Worm (Caenorhabditis elegans) whole organism, young adult: ENCODE data around the gene R12B2.6.

Experiments
- B0035.1 ChIP-seq: sonication (generic microtip); optimal IDR thresholded peaks from 2 replicates; lab custom pipeline; 2016; ENCODE audit warnings: missing genetic modification characterization, mild to moderate bottlenecking, missing compliant biosample characterization, missing genotype, missing genetic modification reagents
- C17E4.6 ChIP-seq: fragments of 200-800 bp; sonication (Bioruptor generic); IDR thresholded peaks from 2 replicates; pipeline ENCODE4 v1.3.6; 2022; ENCODE audit warnings: missing genetic modification reagents, missing genetic modification characterization, missing compliant biosample characterization
- F52B5.7 ChIP-seq: sonication (generic microtip); optimal IDR thresholded peaks from 2 replicates; lab custom pipeline; 2016; ENCODE audit warnings: mild to moderate bottlenecking, missing genetic modification characterization, missing compliant biosample characterization
- F57A8.1 ChIP-seq: fragments of 200-800 bp; sonication (Bioruptor generic); optimal IDR thresholded peaks from 2 replicates; lab custom pipeline; 2018; ENCODE audit warnings: mild to moderate bottlenecking, missing genetic modification characterization, moderate library complexity, missing compliant biosample characterization
- F57C9.4 ChIP-seq: sonication (generic microtip); optimal IDR thresholded peaks from 2 replicates; lab custom pipeline; 2017; ENCODE audit warnings: mild to moderate bottlenecking, missing genetic modification characterization, missing compliant biosample characterization
- K12H6.12 ChIP-seq: fragments of 200-800 bp; sonication (Bioruptor generic); optimal IDR thresholded peaks from 2 replicates; lab custom pipeline; 2018; ENCODE audit warnings: mild to moderate bottlenecking, missing genetic modification characterization, missing compliant biosample characterization
- T07F8.4 ChIP-seq: sonication (generic microtip); optimal IDR thresholded peaks from 2 replicates; lab custom pipeline; 2016; ENCODE audit warnings: mild to moderate bottlenecking, missing genetic modification characterization, moderate library complexity, missing compliant biosample characterization
- Y53F4B.3 ChIP-seq: fragments of 200-800 bp; sonication (Bioruptor generic); IDR thresholded peaks from 2 replicates; pipeline ENCODE4 v1.3.6; 2022; ENCODE audit warnings: missing genetic modification reagents, missing genetic modification characterization, missing compliant biosample characterization
- Y56A3A.18 ChIP-seq: fragments of 200-800 bp; sonication (Bioruptor generic); IDR thresholded peaks from 2 replicates; pipeline ENCODE4 v1.3.6; 2022; ENCODE audit warnings: missing genetic modification reagents, missing genetic modification characterization, missing compliant biosample characterization
- Y95B8A.8 ChIP-seq: fragments of 200-800 bp; sonication (Bioruptor generic); IDR thresholded peaks from 2 replicates; pipeline ENCODE4 v1.3.6; 2022; ENCODE audit warnings: missing genetic modification reagents, missing genetic modification characterization, missing compliant biosample characterization
- ama-1 ChIP-seq, 3 experiments: fragments of 150-350 bp in 1 of 3; sonication (generic microtip) in 2 of 3; optimal IDR thresholded peaks; 2 replicates each; lab custom pipeline; 2014 to 2018; ENCODE audit warnings: missing biosample characterization in 2 of 3, missing genetic modification characterization in 2 of 3, missing genetic modification reagents in 2 of 3
- atf-7 ChIP-seq: sonication (generic microtip); optimal IDR thresholded peaks from 2 replicates; lab custom pipeline; 2017; ENCODE audit warnings: mild to moderate bottlenecking, missing genetic modification characterization, missing compliant biosample characterization
- athp-1 ChIP-seq: sonication (generic microtip); optimal IDR thresholded peaks from 2 replicates; lab custom pipeline; 2017; ENCODE audit warnings: mild to moderate bottlenecking, missing genetic modification characterization, missing compliant biosample characterization
- attf-6 ChIP-seq: fragments of 200-800 bp; sonication (Bioruptor generic); IDR thresholded peaks from 2 replicates; pipeline ENCODE4 v1.3.6; 2022; ENCODE audit warnings: missing genetic modification reagents, missing genetic modification characterization, missing compliant biosample characterization
- cebp-2 ChIP-seq: fragments of 200-800 bp; sonication (Bioruptor generic); IDR thresholded peaks from 2 replicates; pipeline ENCODE4 v1.3.6; 2022; ENCODE audit warnings: missing genetic modification characterization, missing compliant biosample characterization
- ceh-27 ChIP-seq: fragments of 200-800 bp; sonication (Bioruptor generic); optimal IDR thresholded peaks from 2 replicates; lab custom pipeline; 2018; ENCODE audit warnings: mild to moderate bottlenecking, missing genetic modification characterization, moderate library complexity, missing compliant biosample characterization
- ceh-40 ChIP-seq: fragments of 200-800 bp; sonication (Bioruptor generic); IDR thresholded peaks from 2 replicates; pipeline ENCODE4 v1.3.6; 2022; ENCODE audit warnings: missing genetic modification characterization, missing compliant biosample characterization
- ceh-58 ChIP-seq: fragments of 200-800 bp; sonication (Bioruptor generic); IDR thresholded peaks from 2 replicates; pipeline ENCODE4 v1.3.6; 2022; ENCODE audit warnings: missing genetic modification characterization, missing compliant biosample characterization
- ceh-79 ChIP-seq: sonication (generic microtip); optimal IDR thresholded peaks from 2 replicates; lab custom pipeline; 2017; ENCODE audit warnings: mild to moderate bottlenecking, missing genetic modification characterization, missing compliant biosample characterization
- die-1 ChIP-seq: sonication (generic microtip); optimal IDR thresholded peaks from 2 replicates; lab custom pipeline; 2016; ENCODE audit warnings: missing genotype, mild to moderate bottlenecking, missing genetic modification characterization, missing compliant biosample characterization
- dpff-1 ChIP-seq: sonication (generic microtip); optimal IDR thresholded peaks from 2 replicates; lab custom pipeline; 2017; ENCODE audit warnings: mild to moderate bottlenecking, missing genetic modification characterization, missing compliant biosample characterization
- dpl-1 ChIP-seq: fragments of 150-350 bp; optimal IDR thresholded peaks from 2 replicates; lab custom pipeline; 2014; ENCODE audit warnings: missing biosample characterization, missing genetic modification reagents, missing genetic modification characterization
- egl-44 ChIP-seq: fragments of 200-800 bp; sonication (Bioruptor generic); IDR thresholded peaks from 2 replicates; pipeline ENCODE4 v1.3.6; 2022; ENCODE audit warnings: missing genetic modification reagents, missing genetic modification characterization, missing compliant biosample characterization
- ets-4 ChIP-seq: fragments of 200-800 bp; sonication (Bioruptor generic); optimal IDR thresholded peaks from 2 replicates; lab custom pipeline; 2018; ENCODE audit warnings: mild to moderate bottlenecking, missing genetic modification characterization, missing compliant biosample characterization
- hlh-12 ChIP-seq: sonication (generic microtip); optimal IDR thresholded peaks from 2 replicates; lab custom pipeline; 2016; ENCODE audit warnings: missing genetic modification characterization, missing compliant biosample characterization
- hlh-26 ChIP-seq: fragments of 200-800 bp; sonication (Bioruptor generic); conservative IDR thresholded peaks from 2 replicates; pipeline ENCODE4 v1.3.6; 2022; ENCODE audit warnings: missing genetic modification reagents, missing genetic modification characterization, missing compliant biosample characterization
- hmg-1.2 ChIP-seq: fragments of 200-800 bp; sonication (Bioruptor generic); IDR thresholded peaks from 2 replicates; pipeline ENCODE4 v1.3.6; 2022; ENCODE audit warnings: missing genetic modification reagents, missing genetic modification characterization, missing compliant biosample characterization
- hmg-20 ChIP-seq: fragments of 200-800 bp; sonication (Bioruptor generic); IDR thresholded peaks from 2 replicates; pipeline ENCODE4 v1.3.6; 2022; ENCODE audit warnings: missing genetic modification reagents, missing genetic modification characterization, missing compliant biosample characterization
- let-526 ChIP-seq: fragments of 200-800 bp; sonication (Bioruptor generic); IDR thresholded peaks from 2 replicates; pipeline ENCODE4 v1.3.6; 2022; ENCODE audit warnings: missing genetic modification reagents, missing genetic modification characterization, missing compliant biosample characterization
- lin-26 ChIP-seq: fragments of 200-800 bp; sonication (Bioruptor generic); IDR thresholded peaks from 2 replicates; pipeline ENCODE4 v1.3.6; 2022; ENCODE audit warnings: missing genetic modification reagents, missing genetic modification characterization, missing compliant biosample characterization
- lin-35 ChIP-seq, 3 experiments: fragments of 150-350 bp in 2 of 3; sonication (generic microtip) in 1 of 3; optimal IDR thresholded peaks; 2 replicates each; lab custom pipeline; 2014 to 2018; ENCODE audit warnings: missing biosample characterization in 3 of 3, missing genetic modification characterization in 3 of 3, missing genetic modification reagents in 3 of 3
- lin-40 ChIP-seq: sonication (generic microtip); optimal IDR thresholded peaks from 2 replicates; lab custom pipeline; 2016; ENCODE audit warnings: missing genetic modification characterization, mild to moderate bottlenecking, missing compliant biosample characterization, missing genotype, missing genetic modification reagents
- lsl-1 ChIP-seq: fragments of 200-800 bp; sonication (Bioruptor generic); optimal IDR thresholded peaks from 2 replicates; lab custom pipeline; 2018; ENCODE audit warnings: mild to moderate bottlenecking, missing genetic modification characterization, moderate library complexity, missing compliant biosample characterization
- madf-3 ChIP-seq: fragments of 200-800 bp; sonication (Bioruptor generic); IDR thresholded peaks from 2 replicates; pipeline ENCODE4 v1.3.6; 2022; ENCODE audit warnings: missing genetic modification reagents, missing genetic modification characterization, missing compliant biosample characterization
- mes-4 ChIP-seq: sonication (generic microtip); optimal IDR thresholded peaks from 2 replicates; lab custom pipeline; 2016; ENCODE audit warnings: missing genotype, missing genetic modification characterization, missing compliant biosample characterization
- nfya-1 ChIP-seq: sonication (generic microtip); optimal IDR thresholded peaks from 2 replicates; lab custom pipeline; 2017; ENCODE audit warnings: antibody characterized with exemption, missing compliant biosample characterization, missing genetic modification characterization, borderline replicate concordance; ENCODE audit not compliant: insufficient read depth
- nfyb-1 ChIP-seq: fragments of 200-800 bp; sonication (Bioruptor generic); IDR thresholded peaks from 2 replicates; pipeline ENCODE4 v1.3.6; 2022; ENCODE audit warnings: missing genetic modification reagents, missing genetic modification characterization, missing compliant biosample characterization
- pbrm-1 ChIP-seq: fragments of 200-800 bp; sonication (Bioruptor generic); IDR thresholded peaks from 2 replicates; pipeline ENCODE4 v1.3.6; 2022; ENCODE audit warnings: missing genetic modification reagents, missing genetic modification characterization, missing compliant biosample characterization
- pha-4 ChIP-seq: fragments of 150-350 bp; sonication (generic microtip); optimal IDR thresholded peaks from 2 replicates; lab custom pipeline; 2014; ENCODE audit warnings: missing biosample characterization, missing genetic modification reagents, missing genetic modification characterization
- snpc-1.1 ChIP-seq: sonication (generic microtip); optimal IDR thresholded peaks from 2 replicates; lab custom pipeline; 2017; ENCODE audit warnings: missing genetic modification characterization, mild to moderate bottlenecking, missing compliant biosample characterization, antibody characterized with exemption, moderate library complexity, missing genotype, missing genetic modification reagents; ENCODE audit not compliant: insufficient read depth
- snpc-4 ChIP-seq, 5 experiments: fragments of 150-350 bp in 1 of 5; sonication (generic microtip) in 4 of 5; optimal IDR thresholded peaks; 2 replicates each; lab custom pipeline; 2014 to 2018; ENCODE audit warnings: missing genetic modification characterization in 5 of 5, missing biosample characterization in 3 of 5, antibody characterized with exemption in 2 of 5, mild to moderate bottlenecking in 2 of 5, missing compliant biosample characterization in 2 of 5, missing genotype in 2 of 5, moderate library complexity in 2 of 5, missing genetic modification reagents in 1 of 5
- somi-1 ChIP-seq: fragments of 200-800 bp; sonication (Bioruptor generic); optimal IDR thresholded peaks from 2 replicates; lab custom pipeline; 2018; ENCODE audit warnings: mild to moderate bottlenecking, missing genetic modification characterization, missing compliant biosample characterization
- tlf-1 ChIP-seq: fragments of 200-800 bp; sonication (Bioruptor generic); optimal IDR thresholded peaks from 2 replicates; lab custom pipeline; 2018; ENCODE audit warnings: mild to moderate bottlenecking, missing genetic modification characterization, missing compliant biosample characterization
- unc-62 ChIP-seq: fragments of 150-350 bp; optimal IDR thresholded peaks from 2 replicates; lab custom pipeline; 2014; ENCODE audit warnings: missing biosample characterization, missing genetic modification reagents, missing genetic modification characterization
- ztf-22 ChIP-seq: fragments of 200-800 bp; sonication (Bioruptor generic); optimal IDR thresholded peaks from 2 replicates; lab custom pipeline; 2018; ENCODE audit warnings: mild to moderate bottlenecking, missing genetic modification characterization, moderate library complexity, missing compliant biosample characterization
- ztf-25 ChIP-seq: fragments of 200-800 bp; sonication (Bioruptor generic); IDR thresholded peaks from 2 replicates; pipeline ENCODE4 v1.3.6; 2022; ENCODE audit warnings: missing genetic modification reagents, missing genetic modification characterization, missing compliant biosample characterization
- ztf-3 ChIP-seq: fragments of 200-800 bp; sonication (Bioruptor generic); optimal IDR thresholded peaks from 2 replicates; lab custom pipeline; 2018; ENCODE audit warnings: mild to moderate bottlenecking, missing genetic modification characterization, missing compliant biosample characterization
- ztf-6 ChIP-seq: fragments of 200-800 bp; sonication (Bioruptor generic); IDR thresholded peaks from 2 replicates; pipeline ENCODE4 v1.3.6; 2022; ENCODE audit warnings: missing genetic modification reagents, missing genetic modification characterization, missing compliant biosample characterization

Gene R12B2.6

ce11 chrIII:5871760-5872159, 37.8 kb upstream of the R12B2.6 start, which contains the start of the genes F01F1.11 and F01F1.3:
Gene F01F1.11 (minus strand): TSS chrIII:5871877.
Gene F01F1.3 (plus strand): TSS chrIII:5871938.
- peak; percentile 6 for TF ChIP-seq athp-1 (tag; lab: Kevin White, UChicago)
- TF ChIP-seq ceh-79 (tag; lab: Kevin White, UChicago) = no peak
- no peak for TF ChIP-seq snpc-4 (GFP tag; optimal IDR thresholded peaks at IDR 0.05; lab: Kevin White, UChicago)
- TF ChIP-seq snpc-4 (tag; optimal IDR thresholded peaks at IDR 0.05; lab: Kevin White, UChicago) = peak in 2 of 4 experiments; percentile 13 to 17
- no peak for TF ChIP-seq F52B5.7 (tag; lab: Kevin White, UChicago)
- peak in 2 of 3 experiments; percentile 56 to 93 for TF ChIP-seq lin-35 (GFP tag; optimal IDR thresholded peaks at IDR 0.05; lab: Kevin White, UChicago)
- no peak for TF ChIP-seq Y53F4B.3 (GFP tag; lab: Robert Waterston, UW)
- no peak for TF ChIP-seq madf-3 (GFP tag; lab: Robert Waterston, UW)
- peak; percentile 81 for TF ChIP-seq dpl-1
- no peak for TF ChIP-seq ztf-22 (GFP tag; lab: Kevin White, UChicago)
- TF ChIP-seq Y56A3A.18 (GFP tag; lab: Robert Waterston, UW) = no peak
- no peak for TF ChIP-seq hlh-26 (GFP tag; lab: Robert Waterston, UW)
- TF ChIP-seq hlh-12 (tag; lab: Kevin White, UChicago) = no peak
- TF ChIP-seq somi-1 (GFP tag; lab: Kevin White, UChicago) = no peak
- TF ChIP-seq nfya-1 (tag; lab: Kevin White, UChicago) = no peak
- no peak for TF ChIP-seq dpff-1 (tag; lab: Kevin White, UChicago)
- TF ChIP-seq atf-7 = no peak
- TF ChIP-seq egl-44 (GFP tag; lab: Robert Waterston, UW) = no peak
- TF ChIP-seq attf-6 (GFP tag; lab: Robert Waterston, UW) = no peak
- TF ChIP-seq ztf-3 = no peak
- peak; percentile 14; the same call in 1 of the 2 replicates for TF ChIP-seq hmg-1.2 (GFP tag; lab: Robert Waterston, UW)
- TF ChIP-seq die-1 = no peak
- TF ChIP-seq pha-4 (tag; lab: Kevin White, UChicago) = no peak
- no peak for TF ChIP-seq lin-26 (GFP tag; lab: Robert Waterston, UW)
- peak; percentile 72 for TF ChIP-seq ceh-27 (GFP tag; lab: Kevin White, UChicago)
- no peak for TF ChIP-seq ama-1 (optimal IDR thresholded peaks at IDR 0.05; lab: Kevin White, UChicago)
- no peak for TF ChIP-seq ama-1 (GFP tag; optimal IDR thresholded peaks at IDR 0.05; lab: Kevin White, UChicago)
- peak; percentile 57; the same call in 1 of the 2 replicates for TF ChIP-seq pbrm-1
- TF ChIP-seq ets-4 (GFP tag; lab: Kevin White, UChicago) = no peak
- TF ChIP-seq ceh-40 = no peak
- TF ChIP-seq Y95B8A.8 (GFP tag; lab: Robert Waterston, UW) = no peak
- no peak for TF ChIP-seq unc-62 (GFP tag; lab: Kevin White, UChicago)
- no peak for TF ChIP-seq ceh-58 (GFP tag; lab: Robert Waterston, UW)
- no peak for TF ChIP-seq snpc-1.1
- no peak for TF ChIP-seq hmg-20 (GFP tag; lab: Robert Waterston, UW)
- TF ChIP-seq lsl-1 (GFP tag; lab: Kevin White, UChicago) = peak; percentile 61
- TF ChIP-seq T07F8.4 (tag; lab: Kevin White, UChicago) = no peak
- peak; percentile 9 for TF ChIP-seq tlf-1
- TF ChIP-seq F57A8.1 (GFP tag; lab: Kevin White, UChicago) = no peak
- no peak for TF ChIP-seq ztf-25 (GFP tag; lab: Robert Waterston, UW)
- TF ChIP-seq cebp-2 (GFP tag; lab: Robert Waterston, UW) = no peak
- peak; percentile 59 for TF ChIP-seq lin-40 (tag; lab: Kevin White, UChicago)
- no peak for TF ChIP-seq B0035.1 (tag; lab: Kevin White, UChicago)
- 0 out of 2 replicates have a peak, but pooled peaks have one; percentile 28 for TF ChIP-seq C17E4.6 (GFP tag; lab: Robert Waterston, UW)
- no peak for TF ChIP-seq K12H6.12 (tag; lab: Kevin White, UChicago)
- no peak for TF ChIP-seq ztf-6
- no peak for TF ChIP-seq F57C9.4 (tag; lab: Kevin White, UChicago)
- peak; percentile 65; the same call in 1 of the 2 replicates for TF ChIP-seq let-526 (GFP tag; lab: Robert Waterston, UW)
- TF ChIP-seq nfyb-1 (GFP tag; lab: Robert Waterston, UW) = peak; percentile 64; the same call in 1 of the 2 replicates
- no peak for TF ChIP-seq mes-4 (tag; lab: Kevin White, UChicago)
